Worm (Caenorhabditis elegans) whole organism, mixed stage, embryonic: ENCODE measurements around the gene otub-3.

Source experiments
- M03D4.4 ChIP-seq: sonication (generic microtip); optimal IDR thresholded peaks from 2 replicates; lab custom pipeline; 2017; ENCODE audit warnings: mild to moderate bottlenecking, missing genetic modification characterization, missing compliant biosample characterization
- ceh-39 ChIP-seq: fragments of 150-350 bp; optimal IDR thresholded peaks from 2 replicates; lab custom pipeline; 2014; ENCODE audit warnings: missing biosample characterization, missing genetic modification characterization
- ceh-83 ChIP-seq: fragments of 200-800 bp; sonication (Bioruptor generic); optimal IDR thresholded peaks from 2 replicates; lab custom pipeline; 2018; ENCODE audit warnings: mild to moderate bottlenecking, missing genetic modification characterization, missing compliant biosample characterization
- ces-1 ChIP-seq: fragments of 150-350 bp; optimal IDR thresholded peaks from 2 replicates; lab custom pipeline; 2014; ENCODE audit warnings: missing biosample characterization, missing genetic modification reagents, missing genetic modification characterization
- cnd-1 ChIP-seq: fragments of 200-800 bp; sonication (Bioruptor generic); optimal IDR thresholded peaks from 2 replicates; lab custom pipeline; 2018; ENCODE audit warnings: mild to moderate bottlenecking, missing genetic modification characterization, missing compliant biosample characterization
- drap-1 ChIP-seq: fragments of 200-800 bp; sonication (Bioruptor generic); optimal IDR thresholded peaks from 3 replicates; lab custom pipeline; 2018; ENCODE audit warnings: mild to moderate bottlenecking, missing genetic modification characterization, missing compliant biosample characterization
- elt-1 ChIP-seq: sonication (generic microtip); optimal IDR thresholded peaks from 2 replicates; lab custom pipeline; 2017; ENCODE audit warnings: missing genetic modification characterization, mild to moderate bottlenecking, missing compliant biosample characterization, antibody characterized with exemption, moderate library complexity, borderline replicate concordance; ENCODE audit not compliant: insufficient read depth
- elt-3 ChIP-seq: fragments of 150-350 bp; optimal IDR thresholded peaks from 2 replicates; lab custom pipeline; 2014; ENCODE audit warnings: missing biosample characterization, missing genetic modification characterization
- flh-1 ChIP-seq: fragments of 200-800 bp; sonication (Bioruptor generic); optimal IDR thresholded peaks from 2 replicates; lab custom pipeline; 2018; ENCODE audit warnings: mild to moderate bottlenecking, missing genetic modification characterization, moderate library complexity, missing compliant biosample characterization
- ham-2 ChIP-seq: fragments of 200-800 bp; sonication (Bioruptor generic); optimal IDR thresholded peaks from 2 replicates; lab custom pipeline; 2018; ENCODE audit warnings: mild to moderate bottlenecking, missing genetic modification characterization, missing compliant biosample characterization
- hlh-1 ChIP-seq: fragments of 150-350 bp; optimal IDR thresholded peaks from 2 replicates; lab custom pipeline; 2014; ENCODE audit warnings: missing biosample characterization, missing genetic modification reagents, missing genetic modification characterization
- lin-13 ChIP-seq: fragments of 150-350 bp; optimal IDR thresholded peaks from 2 replicates; lab custom pipeline; 2014; ENCODE audit warnings: missing biosample characterization, missing genetic modification characterization
- lin-32 ChIP-seq: fragments of 200-800 bp; sonication (Bioruptor generic); optimal IDR thresholded peaks from 2 replicates; lab custom pipeline; 2018; ENCODE audit warnings: mild to moderate bottlenecking, missing genetic modification characterization, missing compliant biosample characterization
- mab-5 ChIP-seq: fragments of 150-350 bp; optimal IDR thresholded peaks from 2 replicates; lab custom pipeline; 2014; ENCODE audit warnings: missing biosample characterization, missing genetic modification characterization
- mep-1 ChIP-seq: fragments of 150-350 bp; optimal IDR thresholded peaks from 2 replicates; lab custom pipeline; 2017; ENCODE audit warnings: missing biosample characterization, missing genetic modification reagents, missing genetic modification characterization, inconsistent platforms
- mls-2 ChIP-seq: sonication (generic microtip); optimal IDR thresholded peaks from 2 replicates; lab custom pipeline; 2016; ENCODE audit warnings: mild to moderate bottlenecking, missing genetic modification characterization, moderate library complexity, missing compliant biosample characterization
- nhr-12 ChIP-seq: fragments of 150-350 bp; optimal IDR thresholded peaks from 2 replicates; lab custom pipeline; 2014; ENCODE audit warnings: missing biosample characterization, missing genetic modification characterization
- nhr-2 ChIP-seq: fragments of 150-350 bp; optimal IDR thresholded peaks from 2 replicates; lab custom pipeline; 2014; ENCODE audit warnings: missing biosample characterization, missing genetic modification characterization
- nhr-237 ChIP-seq: fragments of 150-350 bp; optimal IDR thresholded peaks from 2 replicates; lab custom pipeline; 2014; ENCODE audit warnings: missing biosample characterization, missing genetic modification characterization
- nhr-28 ChIP-seq: fragments of 150-350 bp; optimal IDR thresholded peaks from 2 replicates; lab custom pipeline; 2014; ENCODE audit warnings: missing biosample characterization, missing genetic modification characterization
- nhr-76 ChIP-seq: sonication (generic microtip); optimal IDR thresholded peaks from 2 replicates; lab custom pipeline; 2017; ENCODE audit warnings: missing biosample characterization, missing genetic modification characterization
- pha-4 ChIP-seq: fragments of 150-350 bp; optimal IDR thresholded peaks from 2 replicates; lab custom pipeline; 2018; ENCODE audit warnings: missing biosample characterization, missing genetic modification reagents, missing genetic modification characterization
- sem-2 ChIP-seq: fragments of 200-800 bp; sonication (Bioruptor generic); optimal IDR thresholded peaks from 2 replicates; lab custom pipeline; 2018; ENCODE audit warnings: mild to moderate bottlenecking, missing genetic modification characterization, missing compliant biosample characterization
- snpc-4 ChIP-seq: fragments of 150-350 bp; optimal IDR thresholded peaks from 2 replicates; lab custom pipeline; 2014; ENCODE audit warnings: missing biosample characterization, missing genetic modification characterization
- sptf-1 ChIP-seq: sonication (generic microtip); optimal IDR thresholded peaks from 2 replicates; lab custom pipeline; 2017; ENCODE audit warnings: mild to moderate bottlenecking, missing genetic modification characterization, moderate library complexity, missing compliant biosample characterization
- tbx-8 ChIP-seq: fragments of 200-800 bp; sonication (Bioruptor generic); optimal IDR thresholded peaks from 2 replicates; lab custom pipeline; 2018; ENCODE audit warnings: mild to moderate bottlenecking, missing genetic modification characterization, moderate library complexity, missing compliant biosample characterization
- unc-120 ChIP-seq: sonication (generic microtip); optimal IDR thresholded peaks from 2 replicates; lab custom pipeline; 2017; ENCODE audit warnings: missing genetic modification characterization, missing compliant biosample characterization; ENCODE audit not compliant: poor library complexity, severe bottlenecking
- unc-39 ChIP-seq: fragments of 150-350 bp; optimal IDR thresholded peaks from 2 replicates; lab custom pipeline; 2014; ENCODE audit warnings: missing biosample characterization, missing genetic modification characterization
- unc-62 ChIP-seq: fragments of 150-350 bp; optimal IDR thresholded peaks from 2 replicates; lab custom pipeline; 2014; ENCODE audit warnings: missing biosample characterization, missing genetic modification reagents, missing genetic modification characterization
- zip-8 ChIP-seq: fragments of 150-350 bp; optimal IDR thresholded peaks from 2 replicates; lab custom pipeline; 2014; ENCODE audit warnings: missing biosample characterization, missing genetic modification characterization
- ztf-11 ChIP-seq: fragments of 150-350 bp; optimal IDR thresholded peaks from 2 replicates; lab custom pipeline; 2014; ENCODE audit warnings: missing biosample characterization, missing genetic modification characterization

The otub-3 gene

DNA sequence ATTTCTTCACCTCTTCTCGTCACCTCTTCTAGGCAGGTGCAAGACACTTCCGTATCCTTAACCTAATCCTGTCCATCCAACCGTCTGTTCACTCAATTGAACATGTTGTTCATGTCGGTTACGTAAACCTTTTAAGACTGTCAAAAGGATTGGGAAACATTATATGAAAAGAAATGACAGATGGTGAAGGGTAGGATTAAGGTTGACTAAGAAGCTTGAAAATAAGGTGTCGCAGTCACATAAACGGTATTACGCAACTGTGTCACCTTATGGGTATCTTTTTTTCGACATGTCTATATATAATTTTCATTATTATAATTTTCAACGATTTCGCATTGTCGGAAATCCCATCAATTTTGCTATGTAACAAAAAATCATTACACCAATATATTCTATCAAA, 5.2 kb upstream of the otub-3 start:
- TF ChIP-seq nhr-76 (tag; lab: Kevin White, UChicago) (no peak), zip-8 (tag; lab: Kevin White, UChicago) (peak; percentile 51), cnd-1 (tag; lab: Kevin White, UChicago) (peak; percentile 87), nhr-2 (tag; lab: Kevin White, UChicago) (peak; percentile 79), ces-1 (GFP tag; lab: Kevin White, UChicago) (peak; percentile 35)

DNA sequence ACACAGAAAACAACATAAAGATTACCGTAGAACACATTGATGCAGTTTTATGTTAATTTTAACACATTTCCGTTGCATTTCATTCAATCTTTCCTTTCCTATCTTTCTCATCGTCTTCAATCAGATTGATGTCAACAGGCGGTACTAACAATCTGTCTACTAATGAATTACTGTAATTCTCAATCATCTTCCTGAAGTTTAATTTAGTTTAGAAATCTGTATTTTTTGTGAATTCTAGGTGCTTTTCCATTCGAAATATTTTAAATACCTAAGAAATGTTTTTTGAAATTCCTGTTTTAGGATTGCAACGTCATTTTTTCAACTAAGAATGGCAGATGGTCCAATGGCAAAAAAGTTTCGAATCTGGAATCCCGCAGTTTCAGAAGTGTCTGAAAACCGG, 4.3 kb upstream of the otub-3 start, which contains the start of gene F21D5.9:
TSS of gene F21D5.9 (plus strand) at position 301 of the 400 bp plus-strand sequence.
- no peak for TF ChIP-seq hlh-1 (tag; lab: Kevin White, UChicago)
- no peak for TF ChIP-seq sem-2 (GFP tag; lab: Kevin White, UChicago)
- TF ChIP-seq zip-8 (tag; lab: Kevin White, UChicago), result no peak
- TF ChIP-seq cnd-1 (tag; lab: Kevin White, UChicago), result no peak
- TF ChIP-seq sptf-1, result no peak
- no peak for TF ChIP-seq elt-3 (tag; lab: Kevin White, UChicago)
- no peak for TF ChIP-seq lin-13 (tag; lab: Kevin White, UChicago)
- TF ChIP-seq nhr-28 (tag; lab: Kevin White, UChicago), result no peak
- TF ChIP-seq ztf-11 (tag; lab: Kevin White, UChicago), result no peak
- no peak for TF ChIP-seq unc-62 (GFP tag; lab: Kevin White, UChicago)
- TF ChIP-seq, all 35 proteins: peak for 0

ce11 chrIV:8724907-8725306, 3.1 kb upstream of the otub-3 start:
- TF ChIP-seq ham-2 (GFP tag; lab: Kevin White, UChicago), result no peak
- no peak for TF ChIP-seq mls-2
- no peak for TF ChIP-seq nhr-237 (tag; lab: Kevin White, UChicago)
- TF ChIP-seq nhr-28 (tag; lab: Kevin White, UChicago), result no peak
- TF ChIP-seq lin-32 (GFP tag; lab: Kevin White, UChicago), result no peak
- TF ChIP-seq flh-1 (GFP tag; lab: Kevin White, UChicago), result no peak
- TF ChIP-seq ztf-11 (tag; lab: Kevin White, UChicago), result no peak
- TF ChIP-seq nhr-2 (tag; lab: Kevin White, UChicago), result no peak
- TF ChIP-seq nhr-12 (tag; lab: Kevin White, UChicago), result no peak
- TF ChIP-seq cnd-1 (tag; lab: Kevin White, UChicago), result no peak
- no peak for TF ChIP-seq sem-2 (GFP tag; lab: Kevin White, UChicago)
- no peak for TF ChIP-seq tbx-8
- no peak for TF ChIP-seq M03D4.4
- no peak for TF ChIP-seq mep-1 (tag; lab: Kevin White, UChicago)
- no peak for TF ChIP-seq nhr-76 (tag; lab: Kevin White, UChicago)

ce11 chrIV:8725345-8725744, 2.6 kb upstream of the otub-3 start, which contains the start of gene pgm-3:
Gene pgm-3 (plus strand): TSS chrIV:8725722.
- no peak for TF ChIP-seq drap-1 (GFP tag; lab: Kevin White, UChicago)
- no peak for TF ChIP-seq nhr-237 (tag; lab: Kevin White, UChicago)
- TF ChIP-seq unc-120 (tag; lab: Kevin White, UChicago), result no peak
- TF ChIP-seq nhr-76 (tag; lab: Kevin White, UChicago), result no peak
- no peak for TF ChIP-seq snpc-4
- no peak for TF ChIP-seq mab-5 (tag; lab: Kevin White, UChicago)
- TF ChIP-seq ceh-83 (GFP tag; lab: Kevin White, UChicago), result no peak
- no peak for TF ChIP-seq ztf-11 (tag; lab: Kevin White, UChicago)
- no peak for TF ChIP-seq sptf-1
- TF ChIP-seq hlh-1 (tag; lab: Kevin White, UChicago), result no peak
- no peak for TF ChIP-seq mls-2
- TF ChIP-seq ceh-39, result no peak
- TF ChIP-seq tbx-8, result no peak

DNA sequence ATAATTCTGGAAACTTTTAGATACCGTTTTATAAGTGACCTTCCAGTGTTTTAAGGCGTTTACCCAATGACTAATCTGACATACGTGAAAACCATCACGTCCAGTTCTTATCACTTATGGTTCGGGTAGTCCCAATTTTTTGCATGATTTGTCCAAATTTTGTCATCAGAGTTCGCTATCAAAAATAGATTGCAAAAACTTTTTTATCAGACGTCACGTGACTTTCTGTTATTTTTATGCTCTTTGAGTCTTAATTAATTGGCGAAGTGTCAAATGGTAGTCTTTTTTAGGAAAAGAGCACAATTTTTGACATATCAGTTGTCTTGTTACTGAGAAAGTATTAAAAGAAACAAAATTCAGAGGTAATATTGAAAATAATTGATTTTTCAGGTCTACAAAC, 1.7 kb downstream of the otub-3 start:
- TF ChIP-seq mls-2, result no peak
- no peak for TF ChIP-seq ces-1 (GFP tag; lab: Kevin White, UChicago)
- TF ChIP-seq hlh-1 (tag; lab: Kevin White, UChicago), result no peak
- TF ChIP-seq snpc-4, result no peak
- TF ChIP-seq elt-3 (tag; lab: Kevin White, UChicago), result no peak
- TF ChIP-seq tbx-8, result no peak
- no peak for TF ChIP-seq nhr-12 (tag; lab: Kevin White, UChicago)
- TF ChIP-seq nhr-76 (tag; lab: Kevin White, UChicago), result no peak
- no peak for TF ChIP-seq pha-4
- TF ChIP-seq zip-8 (tag; lab: Kevin White, UChicago), result no peak
- TF ChIP-seq flh-1 (GFP tag; lab: Kevin White, UChicago), result no peak
- TF ChIP-seq elt-1 (tag; lab: Kevin White, UChicago), result no peak
- no peak for TF ChIP-seq cnd-1 (tag; lab: Kevin White, UChicago)
- TF ChIP-seq unc-39 (tag; lab: Kevin White, UChicago), result no peak
- TF ChIP-seq lin-13 (tag; lab: Kevin White, UChicago), result no peak
- TF ChIP-seq, all 35 proteins: peak for 0
